Worm (Caenorhabditis elegans): ENCODE data around the gene Y54E2A.10.

The Y54E2A.10 gene

ce11 chrII:14794935-14795454, 4.1 kb downstream of the Y54E2A.10 start, which contains the start of gene eif-3.B:
eif-3.B (plus strand) TSS chrII:14795404.
- TF ChIP-seq ceh-88 (GFP tag; IDR thresholded peaks at IDR 0.05) (peak; percentile 90), pax-3 (tag; optimal IDR thresholded peaks at IDR 0.05) (peak; percentile 96), jun-1 (tag; optimal IDR thresholded peaks at IDR 0.05) (peak; percentile 87), efl-1 (optimal IDR thresholded peaks at IDR 0.05) (peak; percentile 93 to 98), efl-1 (GFP tag; optimal IDR thresholded peaks at IDR 0.05 in 1 of 2) (peak; percentile 98 to 100), C04F5.9 (tag; optimal IDR thresholded peaks at IDR 0.05) (peak; percentile 95), swsn-7 (tag; optimal IDR thresholded peaks at IDR 0.05) (peak; percentile 96), ztf-4 (tag; optimal IDR thresholded peaks at IDR 0.05) (peak; percentile 86), zip-4 (GFP tag; optimal IDR thresholded peaks at IDR 0.05) (peak; percentile 79), hpl-2 (GFP tag; optimal IDR thresholded peaks at IDR 0.05) (peak; percentile 29), nhr-11 (tag; optimal IDR thresholded peaks at IDR 0.05) (peak; percentile 78), ama-1 (optimal IDR thresholded peaks at IDR 0.05) (no peak), nhr-90 (tag; optimal IDR thresholded peaks at IDR 0.05; ENCODE audit: poor library complexity) (peak; percentile 99), aly-2 (tag; optimal IDR thresholded peaks at IDR 0.05) (peak; percentile 87), skn-1 (tag; optimal IDR thresholded peaks at IDR 0.05) (peak; percentile 94), unc-86 (tag; optimal IDR thresholded peaks at IDR 0.05) (peak; percentile 99), snu-23 (GFP tag; optimal IDR thresholded peaks at IDR 0.05) (peak; percentile 98), nhr-28 (tag; optimal IDR thresholded peaks at IDR 0.05) (peak; percentile 26), ceh-90 (tag; optimal IDR thresholded peaks at IDR 0.05) (peak; percentile 98), fkh-8 (tag; optimal IDR thresholded peaks at IDR 0.05) (peak; percentile 94), ceh-8 (GFP tag; optimal IDR thresholded peaks at IDR 0.05) (peak; percentile 94), sup-37 (GFP tag; optimal IDR thresholded peaks at IDR 0.05) (peak; percentile 88), unc-130 (tag; optimal IDR thresholded peaks at IDR 0.05) (peak; percentile 98), tlp-1 (tag; optimal IDR thresholded peaks at IDR 0.05) (no peak), F16B12.6 (tag; optimal IDR thresholded peaks at IDR 0.05) (peak; percentile 92), snpc-4 (tag; optimal IDR thresholded peaks at IDR 0.05) (peak; percentile 95), isw-1 (GFP tag; IDR thresholded peaks at IDR 0.05) (peak; percentile 96), lin-39 (tag; optimal IDR thresholded peaks at IDR 0.05) (peak; percentile 92), grh-1 (GFP tag; IDR thresholded peaks at IDR 0.05) (peak; percentile 85), irx-1 (tag; optimal IDR thresholded peaks at IDR 0.05) (peak; percentile 97), lin-15B (tag; optimal IDR thresholded peaks at IDR 0.05) (peak; percentile 94), unc-62 (GFP tag; optimal IDR thresholded peaks at IDR 0.05) (no peak), alr-1 (tag; optimal IDR thresholded peaks at IDR 0.05; ENCODE audit: borderline replicate concordance) (no peak), ets-5 (GFP tag; IDR thresholded peaks at IDR 0.05) (no peak), nhr-85 (tag) (peak; percentile 98), C34B4.2 (tag; optimal IDR thresholded peaks at IDR 0.05) (peak; percentile 1), elt-2 (tag; optimal IDR thresholded peaks at IDR 0.05) (peak; percentile 89), Y116A8C.19 (tag; optimal IDR thresholded peaks at IDR 0.05; ENCODE audit: borderline replicate concordance) (peak; percentile 90), nhr-20 (tag; optimal IDR thresholded peaks at IDR 0.05) (peak; percentile 97), egl-13 (tag; optimal IDR thresholded peaks at IDR 0.05) (peak; percentile 98), zag-1 (tag; optimal IDR thresholded peaks at IDR 0.05) (peak; percentile 89), nhr-12 (tag; optimal IDR thresholded peaks at IDR 0.05) (peak; percentile 16), hlh-4 (tag; optimal IDR thresholded peaks at IDR 0.05) (no peak), xbp-1 (tag; optimal IDR thresholded peaks at IDR 0.05) (peak; percentile 95), dsc-1 (tag; optimal IDR thresholded peaks at IDR 0.05) (peak; percentile 99), nhr-76 (tag; optimal IDR thresholded peaks at IDR 0.05) (no peak), aha-1 (tag; optimal IDR thresholded peaks at IDR 0.05) (peak; percentile 51), ztf-11 (tag; optimal IDR thresholded peaks at IDR 0.05) (peak in 1 of 2 experiments; percentile 97), nhr-84 (tag; optimal IDR thresholded peaks at IDR 0.05) (no peak), egl-27 (tag; optimal IDR thresholded peaks at IDR 0.05) (peak in 1 of 2 experiments; percentile 26), mdl-1 (tag; optimal IDR thresholded peaks at IDR 0.05) (peak in 1 of 2 experiments; percentile 80), C16A3.4 (tag; optimal IDR thresholded peaks at IDR 0.05) (peak; percentile 96), dpl-1 (GFP tag; optimal IDR thresholded peaks at IDR 0.05) (peak; percentile 97 to 98 (median 97)), lin-13 (GFP tag; optimal IDR thresholded peaks at IDR 0.05) (peak; percentile 94)
